Worm (Caenorhabditis elegans) whole organism, L4 larva: ENCODE measurements around the gene F08G12.11.

Experiments used
- F37D6.2 ChIP-seq: sonication (generic microtip); optimal IDR thresholded peaks from 2 replicates; lab custom pipeline; 2016; ENCODE audit warnings: mild to moderate bottlenecking, missing genetic modification characterization, missing compliant biosample characterization
- F44E2.7 ChIP-seq: fragments of 200-800 bp; sonication (Bioruptor generic); IDR thresholded peaks from 2 replicates; pipeline ENCODE4 v2.1.2; 2022; ENCODE audit warnings: missing genetic modification characterization, missing compliant biosample characterization
- T26A8.4 ChIP-seq: fragments of 200-800 bp; sonication (Bioruptor generic); IDR thresholded peaks from 2 replicates; pipeline ENCODE4 v1.3.6; 2022; ENCODE audit warnings: missing genetic modification characterization, missing compliant biosample characterization
- Y105C5A.15 ChIP-seq: fragments of 200-800 bp; sonication (Bioruptor generic); IDR thresholded peaks from 2 replicates; pipeline ENCODE4 v1.3.6; 2022; ENCODE audit warnings: missing genetic modification characterization, missing compliant biosample characterization
- Y48G9A.11 ChIP-seq: fragments of 200-800 bp; sonication (Bioruptor generic); IDR thresholded peaks from 2 replicates; pipeline ENCODE4 v1.3.6; 2022; ENCODE audit warnings: missing genetic modification reagents, missing genetic modification characterization, missing compliant biosample characterization
- Y5F2A.4 ChIP-seq: fragments of 200-800 bp; sonication (Bioruptor generic); optimal IDR thresholded peaks from 2 replicates; lab custom pipeline; 2018; ENCODE audit warnings: mild to moderate bottlenecking, missing genetic modification characterization, missing compliant biosample characterization
- ZK337.2 ChIP-seq: fragments of 200-800 bp; sonication (Bioruptor generic); IDR thresholded peaks from 2 replicates; pipeline ENCODE4 v1.3.6; 2022; ENCODE audit warnings: missing genetic modification reagents, missing genetic modification characterization, missing compliant biosample characterization
- aha-1 ChIP-seq: fragments of 150-350 bp; peaks from one replicate; lab custom pipeline; 2014; ENCODE audit warnings: missing biosample characterization, missing genetic modification characterization
- ceh-28 ChIP-seq: fragments of 150-350 bp; optimal IDR thresholded peaks from 2 replicates; lab custom pipeline; 2014; ENCODE audit warnings: missing biosample characterization, missing genetic modification reagents, missing genetic modification characterization
- ceh-44 ChIP-seq: fragments of 200-800 bp; sonication (Bioruptor generic); IDR thresholded peaks from 2 replicates; pipeline ENCODE4 v1.3.6; 2022; ENCODE audit warnings: missing genetic modification reagents, missing genetic modification characterization, missing compliant biosample characterization
- ces-1 ChIP-seq: fragments of 150-350 bp; sonication (generic microtip); optimal IDR thresholded peaks from 4 replicates; lab custom pipeline; 2014; ENCODE audit warnings: missing biosample characterization, missing genetic modification reagents, missing genetic modification characterization
- ctbp-1 ChIP-seq: fragments of 200-800 bp; sonication (Bioruptor generic); IDR thresholded peaks from 2 replicates; pipeline ENCODE4 v1.3.6; 2022; ENCODE audit warnings: missing genetic modification reagents, missing genetic modification characterization, missing compliant biosample characterization
- daf-16 ChIP-seq, 3 experiments: sonication (generic microtip); optimal IDR thresholded peaks; 2 replicates each; lab custom pipeline; 2016 to 2017; ENCODE audit warnings: missing genetic modification characterization in 3 of 3, missing genetic modification reagents in 3 of 3, mild to moderate bottlenecking in 2 of 3, missing compliant biosample characterization in 2 of 3, missing biosample characterization in 1 of 3, moderate library complexity in 1 of 3
- daf-19 ChIP-seq: fragments of 200-800 bp; sonication (Bioruptor generic); conservative IDR thresholded peaks from 2 replicates; pipeline ENCODE4 v1.3.6; 2022; ENCODE audit warnings: missing genetic modification characterization, missing compliant biosample characterization
- dmd-6 ChIP-seq: fragments of 200-800 bp; sonication (Bioruptor generic); IDR thresholded peaks from 2 replicates; pipeline ENCODE4 v1.3.6; 2022; ENCODE audit warnings: missing genetic modification reagents, missing genetic modification characterization, missing compliant biosample characterization
- dpl-1 ChIP-seq: fragments of 150-350 bp; optimal IDR thresholded peaks from 2 replicates; lab custom pipeline; 2014; ENCODE audit warnings: missing biosample characterization, missing genetic modification reagents, missing genetic modification characterization
- dve-1 ChIP-seq: sonication (generic microtip); optimal IDR thresholded peaks from 2 replicates; lab custom pipeline; 2017; ENCODE audit warnings: antibody characterized with exemption, mild to moderate bottlenecking, missing genetic modification characterization, missing compliant biosample characterization; ENCODE audit not compliant: insufficient read depth
- egl-43 ChIP-seq: fragments of 200-800 bp; sonication (Bioruptor generic); IDR thresholded peaks from 2 replicates; pipeline ENCODE4 v1.3.6; 2022; ENCODE audit warnings: missing genetic modification reagents, missing genetic modification characterization, missing compliant biosample characterization
- gei-8 ChIP-seq: fragments of 200-800 bp; sonication (Bioruptor generic); optimal IDR thresholded peaks from 2 replicates; lab custom pipeline; 2018; ENCODE audit warnings: mild to moderate bottlenecking, missing genetic modification characterization, missing compliant biosample characterization
- hlh-11 ChIP-seq: fragments of 200-800 bp; sonication (Bioruptor generic); optimal IDR thresholded peaks from 2 replicates; lab custom pipeline; 2018; ENCODE audit warnings: mild to moderate bottlenecking, missing genetic modification characterization, missing compliant biosample characterization
- hlh-30 ChIP-seq: sonication (generic microtip); optimal IDR thresholded peaks from 2 replicates; lab custom pipeline; 2017; ENCODE audit warnings: antibody characterized with exemption, mild to moderate bottlenecking, missing genetic modification characterization, missing compliant biosample characterization; ENCODE audit not compliant: insufficient read depth
- hmg-1.1 ChIP-seq: fragments of 200-800 bp; sonication (Bioruptor generic); IDR thresholded peaks from 2 replicates; pipeline ENCODE4 v1.3.6; 2022; ENCODE audit warnings: missing genetic modification reagents, missing genetic modification characterization, missing compliant biosample characterization
- lin-29 ChIP-seq: fragments of 200-800 bp; sonication (Bioruptor generic); IDR thresholded peaks from 2 replicates; pipeline ENCODE4 v1.3.6; 2022; ENCODE audit warnings: missing genetic modification reagents, missing genetic modification characterization, missing compliant biosample characterization
- lir-3 ChIP-seq: sonication (generic microtip); optimal IDR thresholded peaks from 2 replicates; lab custom pipeline; 2016; ENCODE audit warnings: mild to moderate bottlenecking, missing genetic modification characterization, missing compliant biosample characterization
- madf-9 ChIP-seq: fragments of 200-800 bp; sonication (Bioruptor generic); conservative IDR thresholded peaks from 2 replicates; pipeline ENCODE4 v1.3.6; 2022; ENCODE audit warnings: missing genetic modification reagents, missing genetic modification characterization, missing compliant biosample characterization
- mdl-1 ChIP-seq, 2 experiments: fragments of 150-350 bp in 1 of 2; sonication (generic microtip) in 1 of 2; optimal IDR thresholded peaks; 2 replicates each; lab custom pipeline; 2014 to 2017; ENCODE audit warnings: missing biosample characterization in 2 of 2, missing genetic modification characterization in 2 of 2
- mes-2 ChIP-seq: sonication (generic microtip); optimal IDR thresholded peaks from 2 replicates; lab custom pipeline; 2016; ENCODE audit warnings: missing genotype, mild to moderate bottlenecking, missing genetic modification characterization, missing compliant biosample characterization; ENCODE audit not compliant: poor library complexity, severe bottlenecking
- nhr-10 ChIP-seq: fragments of 150-350 bp; optimal IDR thresholded peaks from 2 replicates; lab custom pipeline; 2014; ENCODE audit warnings: missing biosample characterization, missing genetic modification characterization
- nhr-111 ChIP-seq: fragments of 200-800 bp; sonication (Bioruptor generic); optimal IDR thresholded peaks from 2 replicates; lab custom pipeline; 2018; ENCODE audit warnings: mild to moderate bottlenecking, missing genetic modification characterization, missing compliant biosample characterization
- nhr-237 ChIP-seq: sonication (generic microtip); optimal IDR thresholded peaks from 2 replicates; lab custom pipeline; 2017; ENCODE audit warnings: missing biosample characterization, missing genetic modification characterization
- nhr-25 ChIP-seq: sonication (generic microtip); optimal IDR thresholded peaks from 2 replicates; lab custom pipeline; 2017; ENCODE audit warnings: missing genetic modification characterization, mild to moderate bottlenecking, missing compliant biosample characterization, antibody characterized with exemption, moderate library complexity, borderline replicate concordance; ENCODE audit not compliant: insufficient read depth
- nhr-28 ChIP-seq: fragments of 150-350 bp; optimal IDR thresholded peaks from 2 replicates; lab custom pipeline; 2014; ENCODE audit warnings: missing biosample characterization, missing genetic modification characterization
- nhr-41 ChIP-seq: fragments of 200-800 bp; sonication (Bioruptor generic); IDR thresholded peaks from 2 replicates; pipeline ENCODE4 v1.3.6; 2022; ENCODE audit warnings: missing genetic modification reagents, missing genetic modification characterization, missing compliant biosample characterization
- nhr-42 ChIP-seq: fragments of 200-800 bp; sonication (Bioruptor generic); IDR thresholded peaks from 2 replicates; pipeline ENCODE4 v1.3.6; 2022; ENCODE audit warnings: missing genetic modification characterization, missing compliant biosample characterization
- nhr-77 ChIP-seq: fragments of 150-350 bp; optimal IDR thresholded peaks from 2 replicates; lab custom pipeline; 2014; ENCODE audit warnings: missing biosample characterization, missing genetic modification characterization
- pha-4 ChIP-seq, 2 experiments: fragments of 150-350 bp in 1 of 2; fragments of 200-800 bp in 1 of 2; sonication (Bioruptor generic) in 1 of 2; IDR thresholded peaks in 1 of 2; optimal IDR thresholded peaks in 1 of 2; 2 replicates each; pipeline versions ENCODE4 v1.3.6 to Lab custom; 2014 to 2022; ENCODE audit warnings: missing genetic modification characterization in 2 of 2, missing genetic modification reagents in 2 of 2, missing biosample characterization in 1 of 2, missing compliant biosample characterization in 1 of 2
- php-3 ChIP-seq: fragments of 200-800 bp; sonication (Bioruptor generic); IDR thresholded peaks from 2 replicates; pipeline ENCODE4 v1.3.6; 2022; ENCODE audit warnings: missing genetic modification reagents, missing genetic modification characterization, missing compliant biosample characterization
- pqm-1 ChIP-seq: sonication (generic microtip); optimal IDR thresholded peaks from 2 replicates; lab custom pipeline; 2017; ENCODE audit warnings: missing biosample characterization, missing genetic modification characterization
- snpc-4 ChIP-seq: fragments of 150-350 bp; optimal IDR thresholded peaks from 2 replicates; lab custom pipeline; 2014; ENCODE audit warnings: missing biosample characterization, missing genetic modification characterization
- zfp-3 ChIP-seq: fragments of 200-800 bp; sonication (Bioruptor generic); conservative IDR thresholded peaks from 2 replicates; pipeline ENCODE4 v1.3.6; 2022; ENCODE audit warnings: missing genetic modification reagents, missing genetic modification characterization, missing compliant biosample characterization
- zip-2 ChIP-seq: fragments of 150-350 bp; optimal IDR thresholded peaks from 2 replicates; lab custom pipeline; 2014; ENCODE audit warnings: missing biosample characterization, missing genetic modification characterization

F08G12.11 gene

DNA sequence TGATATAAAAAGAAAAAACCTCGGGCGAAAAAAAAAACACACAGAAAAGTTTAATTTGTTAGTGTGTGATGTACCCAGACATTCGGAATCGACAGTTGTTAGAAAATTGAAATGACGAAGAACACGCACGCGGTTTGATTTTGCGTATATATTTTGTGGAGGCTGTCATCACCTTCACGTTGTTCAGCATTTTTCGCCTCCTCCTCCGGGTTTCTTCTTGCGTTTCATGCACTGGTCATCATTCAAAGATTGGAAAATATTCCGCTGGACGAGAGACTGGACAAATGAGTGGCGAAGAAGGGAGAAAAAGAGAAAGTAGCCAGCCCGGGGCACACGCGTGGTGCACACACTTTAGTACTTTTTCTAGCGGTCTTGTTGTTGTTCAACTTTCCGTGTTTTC, 29.5 kb upstream of the F08G12.11 start (continued):
- no peak for TF ChIP-seq nhr-111 (GFP tag; lab: Kevin White, UChicago)
- TF ChIP-seq T26A8.4 (GFP tag; lab: Robert Waterston, UW) = no peak
- TF ChIP-seq zfp-3 (GFP tag; lab: Robert Waterston, UW) = no peak

DNA sequence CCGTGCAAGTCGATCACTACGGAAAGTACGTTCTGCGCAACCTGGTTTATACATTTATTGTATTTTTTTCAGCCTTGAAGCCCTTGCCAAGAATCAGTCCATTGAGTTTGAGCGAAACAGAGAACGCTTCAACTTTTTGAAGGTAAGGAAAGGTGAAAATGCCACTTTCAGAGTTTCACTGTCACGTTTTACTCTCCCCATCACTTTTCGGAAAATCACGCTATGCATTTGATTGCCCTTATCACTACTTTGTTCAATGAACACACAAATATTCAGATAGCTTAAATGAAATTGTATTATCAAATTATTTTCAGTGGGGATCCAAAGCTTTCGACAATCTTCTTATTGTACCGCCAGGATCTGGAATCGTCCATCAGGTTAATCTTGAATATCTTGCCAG, 25.1 kb upstream of the F08G12.11 start:
- TF ChIP-seq F44E2.7 (GFP tag; lab: Robert Waterston, UW) (no peak), ceh-44 (no peak), ZK337.2 (no peak), zip-2 (no peak), nhr-77 (tag; lab: Kevin White, UChicago) (peak; percentile 63), daf-19 (GFP tag; lab: Robert Waterston, UW) (no peak), Y5F2A.4 (GFP tag; lab: Kevin White, UChicago) (no peak), pha-4 (GFP tag; IDR thresholded peaks at IDR 0.05; lab: Robert Waterston, UW) (0 out of 2 replicates have a peak, but pooled peaks have one; percentile 18), pha-4 (tag; optimal IDR thresholded peaks at IDR 0.05; lab: Kevin White, UChicago) (no peak), mdl-1 (tag; optimal IDR thresholded peaks at IDR 0.05; lab: Kevin White, UChicago) (peak in 1 of 2 experiments; percentile 19), Y48G9A.11 (no peak), gei-8 (GFP tag; lab: Kevin White, UChicago) (no peak), snpc-4 (tag; lab: Kevin White, UChicago) (no peak), dmd-6 (GFP tag; lab: Robert Waterston, UW) (0 out of 2 replicates have a peak, but pooled peaks have one; percentile 10), madf-9 (GFP tag; lab: Robert Waterston, UW) (no peak), T26A8.4 (GFP tag; lab: Robert Waterston, UW) (no peak), aha-1 (tag; lab: Kevin White, UChicago) (no peak), nhr-28 (peak; percentile 78), hlh-11 (tag; lab: Kevin White, UChicago) (peak; percentile 10), hlh-30 (tag; lab: Kevin White, UChicago) (peak; percentile 37), pqm-1 (peak; percentile 40), nhr-25 (tag; lab: Kevin White, UChicago) (no peak), ceh-28 (tag; lab: Kevin White, UChicago) (no peak), dpl-1 (GFP tag; lab: Kevin White, UChicago) (no peak), lir-3 (tag; lab: Kevin White, UChicago) (no peak), ctbp-1 (GFP tag; lab: Robert Waterston, UW) (no peak), mes-2 (tag; lab: Kevin White, UChicago) (no peak), lin-29 (GFP tag; lab: Robert Waterston, UW) (no peak), F37D6.2 (tag; lab: Kevin White, UChicago) (no peak), nhr-237 (tag; lab: Kevin White, UChicago) (no peak), ces-1 (GFP tag; lab: Kevin White, UChicago) (no peak), zfp-3 (GFP tag; lab: Robert Waterston, UW) (no peak), dve-1 (tag; lab: Kevin White, UChicago) (peak; percentile 56), hmg-1.1 (GFP tag; lab: Robert Waterston, UW) (no peak), egl-43 (GFP tag; lab: Robert Waterston, UW) (no peak), php-3 (no peak), nhr-10 (tag; lab: Kevin White, UChicago) (no peak), nhr-42 (GFP tag; lab: Robert Waterston, UW) (no peak), Y105C5A.15 (GFP tag; lab: Robert Waterston, UW) (no peak), nhr-41 (GFP tag; lab: Robert Waterston, UW) (no peak), daf-16 (GFP tag; optimal IDR thresholded peaks at IDR 0.05; lab: Kevin White, UChicago) (no peak), daf-16 (tag; optimal IDR thresholded peaks at IDR 0.05; lab: Kevin White, UChicago) (peak; percentile 44)
